Worm (Caenorhabditis elegans): ENCODE data around the gene F38E9.6.
"Not testable (repeated sequence)": the region's sequence is repeated elsewhere in the genome, so short reads cannot be mapped to it uniquely, and the experiment has no call there.

The F38E9.6 gene

DNA sequence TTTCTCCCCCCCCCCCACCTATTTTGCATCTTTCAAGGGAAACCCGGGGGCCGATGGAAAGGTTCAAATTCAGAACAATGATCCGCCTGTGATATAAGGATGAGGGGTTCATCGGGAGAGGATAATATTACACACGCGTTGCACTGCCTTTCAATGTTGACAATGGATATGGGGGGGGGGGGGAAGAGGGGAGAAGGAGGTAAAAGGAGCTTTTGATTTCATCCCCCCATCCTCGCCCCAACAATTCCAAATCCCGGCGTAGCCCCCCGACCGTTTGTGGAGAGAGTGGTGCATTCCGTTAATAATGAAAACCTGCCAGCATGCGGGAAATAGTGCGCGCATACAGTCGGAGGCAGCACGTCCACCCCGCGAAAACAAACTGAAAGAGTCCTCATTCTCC is 14.9 kb downstream of the F38E9.6 start:
- TF ChIP-seq sptf-1 (tag; optimal IDR thresholded peaks at IDR 0.05): peak; percentile 53
- TF ChIP-seq blmp-1 (tag; optimal IDR thresholded peaks at IDR 0.05): no peak
- no peak for TF ChIP-seq ceh-83 (GFP tag; optimal IDR thresholded peaks at IDR 0.05)
- TF ChIP-seq elt-3 (tag; optimal IDR thresholded peaks at IDR 0.05): no peak
- TF ChIP-seq cnd-1 (tag; optimal IDR thresholded peaks at IDR 0.05): peak; percentile 17
- TF ChIP-seq pha-4 (tag; optimal IDR thresholded peaks at IDR 0.05): peak; percentile 37
- peak; percentile 21 for TF ChIP-seq mls-2 (tag; optimal IDR thresholded peaks at IDR 0.05)

- TF ChIP-seq ham-2 (GFP tag; optimal IDR thresholded peaks at IDR 0.05): no peak
- no peak for TF ChIP-seq unc-39 (tag; optimal IDR thresholded peaks at IDR 0.05)
- TF ChIP-seq lin-32 (GFP tag; optimal IDR thresholded peaks at IDR 0.05): no peak
Observed at ce11 chrX:16451124-16451523, 18.9 kb downstream of the F38E9.6 start.

DNA sequence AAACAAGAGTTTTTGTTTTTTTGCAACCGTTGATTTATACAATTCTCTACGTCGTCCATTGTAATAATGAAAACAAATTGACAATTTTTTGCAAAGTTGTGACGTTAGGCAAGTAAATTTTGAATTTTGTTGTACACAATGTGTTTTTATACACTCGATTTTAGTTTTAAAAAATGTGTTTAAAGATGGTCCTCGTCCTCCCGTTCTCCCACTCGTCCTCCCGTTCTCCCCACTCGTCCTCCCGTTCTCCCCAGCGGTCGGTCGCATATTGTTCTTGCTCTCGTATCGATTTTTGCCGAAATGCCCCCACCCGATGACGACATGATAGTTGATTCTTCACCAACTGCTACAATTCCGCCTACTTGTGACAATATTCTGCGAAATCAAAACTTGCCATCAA is 19.4 kb downstream of the F38E9.6 start, which contains the start of gene F38E9.4:
TSS of gene F38E9.4 (plus strand) at position 301 of the 400 bp plus-strand sequence.
- not testable (repeated sequence) for TF ChIP-seq lin-32 (GFP tag; optimal IDR thresholded peaks at IDR 0.05); nhr-76 (tag; optimal IDR thresholded peaks at IDR 0.05); elt-1 (tag; optimal IDR thresholded peaks at IDR 0.05; ENCODE audit: borderline replicate concordance, insufficient read depth)

DNA sequence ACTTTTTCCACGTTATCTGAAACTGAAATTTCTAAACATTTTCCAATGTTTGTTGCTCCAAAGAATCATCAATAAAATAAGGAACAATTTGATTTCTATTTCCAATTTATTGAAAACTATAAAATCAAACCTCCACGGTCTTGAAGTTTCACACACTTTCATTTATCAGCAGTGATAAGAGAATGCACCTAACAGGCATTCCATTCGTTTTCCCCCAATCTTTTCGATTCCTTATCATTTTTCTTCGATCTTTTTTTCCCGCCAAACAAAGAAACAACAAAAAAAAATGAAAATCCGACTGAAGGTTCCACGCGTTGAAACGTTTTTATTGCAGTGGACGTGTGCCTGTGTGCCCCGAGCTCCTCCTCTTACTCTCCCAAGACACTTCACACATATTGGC is 24.4 kb downstream of the F38E9.6 start, which contains the start of gene nas-39:
TSS of gene nas-39 (plus strand) at position 269 of the 400 bp plus-strand sequence.
- TF ChIP-seq flh-1 (GFP tag; optimal IDR thresholded peaks at IDR 0.05) (no peak), nhr-12 (tag; optimal IDR thresholded peaks at IDR 0.05) (no peak), tbx-8 (GFP tag; optimal IDR thresholded peaks at IDR 0.05) (no peak), ceh-83 (GFP tag; optimal IDR thresholded peaks at IDR 0.05) (no peak), sem-2 (GFP tag; optimal IDR thresholded peaks at IDR 0.05) (no peak), nhr-28 (tag; optimal IDR thresholded peaks at IDR 0.05) (no peak)

- no peak for TF ChIP-seq drap-1 (GFP tag; optimal IDR thresholded peaks at IDR 0.05)
- no peak for TF ChIP-seq hlh-1 (tag; optimal IDR thresholded peaks at IDR 0.05)
- TF ChIP-seq nhr-12 (tag; optimal IDR thresholded peaks at IDR 0.05): no peak
- no peak for TF ChIP-seq ceh-39 (tag; optimal IDR thresholded peaks at IDR 0.05)
- TF ChIP-seq mab-5 (tag; optimal IDR thresholded peaks at IDR 0.05): no peak
- no peak for TF ChIP-seq unc-120 (tag; optimal IDR thresholded peaks at IDR 0.05; ENCODE audit: poor library complexity, severe bottlenecking)
- TF ChIP-seq ceh-83 (GFP tag; optimal IDR thresholded peaks at IDR 0.05): no peak
- no peak for TF ChIP-seq lin-32 (GFP tag; optimal IDR thresholded peaks at IDR 0.05)
- TF ChIP-seq lin-13 (tag; optimal IDR thresholded peaks at IDR 0.05): no peak
- no peak for TF ChIP-seq ces-1 (GFP tag; optimal IDR thresholded peaks at IDR 0.05)
- TF ChIP-seq nhr-237 (tag; optimal IDR thresholded peaks at IDR 0.05): no peak
- no peak for TF ChIP-seq bed-3 (GFP tag; optimal IDR thresholded peaks at IDR 0.05)
- TF ChIP-seq lsy-2 (tag; optimal IDR thresholded peaks at IDR 0.05): no peak
- no peak for TF ChIP-seq mls-2 (tag; optimal IDR thresholded peaks at IDR 0.05)
- no peak for TF ChIP-seq elt-3 (tag; optimal IDR thresholded peaks at IDR 0.05)
- TF ChIP-seq zip-8 (tag; optimal IDR thresholded peaks at IDR 0.05): no peak
- TF ChIP-seq cnd-1 (tag; optimal IDR thresholded peaks at IDR 0.05): no peak
- TF ChIP-seq ham-2 (GFP tag; optimal IDR thresholded peaks at IDR 0.05): no peak
- no peak for TF ChIP-seq ceh-43 (GFP tag; optimal IDR thresholded peaks at IDR 0.05)
- no peak for TF ChIP-seq M03D4.4 (tag; optimal IDR thresholded peaks at IDR 0.05)
Observed at ce11 chrX:16457113-16457512, 24.9 kb downstream of the F38E9.6 start.

ce11 chrX:16461319-16461718 is 29.1 kb downstream of the F38E9.6 start:
- TF ChIP-seq bed-3 (GFP tag; optimal IDR thresholded peaks at IDR 0.05): no peak
- no peak for TF ChIP-seq nhr-12 (tag; optimal IDR thresholded peaks at IDR 0.05)
- TF ChIP-seq nhr-237 (tag; optimal IDR thresholded peaks at IDR 0.05): no peak
- TF ChIP-seq nhr-76 (tag; optimal IDR thresholded peaks at IDR 0.05): no peak
- TF ChIP-seq ham-2 (GFP tag; optimal IDR thresholded peaks at IDR 0.05): no peak
- no peak for TF ChIP-seq cnd-1 (tag; optimal IDR thresholded peaks at IDR 0.05)
- no peak for TF ChIP-seq ceh-39 (tag; optimal IDR thresholded peaks at IDR 0.05)
- TF ChIP-seq mab-5 (tag; optimal IDR thresholded peaks at IDR 0.05): no peak
- no peak for TF ChIP-seq ceh-83 (GFP tag; optimal IDR thresholded peaks at IDR 0.05)
- TF ChIP-seq zip-8 (tag; optimal IDR thresholded peaks at IDR 0.05): no peak

Measured in whole organism, mixed stage, embryonic.